Worm (Caenorhabditis elegans) whole organism, L4 larva: ENCODE measurements around the gene rpl-11.2.

Experiments
- D1046.2 ChIP-seq: fragments of 200-800 bp; sonication (Bioruptor generic); IDR thresholded peaks from 2 replicates; pipeline ENCODE4 v1.3.6; 2022; ENCODE audit warnings: missing genetic modification characterization, missing compliant biosample characterization
- F37D6.2 ChIP-seq: sonication (generic microtip); optimal IDR thresholded peaks from 2 replicates; lab custom pipeline; 2016; ENCODE audit warnings: mild to moderate bottlenecking, missing genetic modification characterization, missing compliant biosample characterization
- F44E2.7 ChIP-seq: fragments of 200-800 bp; sonication (Bioruptor generic); IDR thresholded peaks from 2 replicates; pipeline ENCODE4 v2.1.2; 2022; ENCODE audit warnings: missing genetic modification characterization, missing compliant biosample characterization
- F49E8.2 ChIP-seq: sonication (generic microtip); optimal IDR thresholded peaks from 2 replicates; lab custom pipeline; 2016; ENCODE audit warnings: missing compliant biosample characterization, mild to moderate bottlenecking, missing genetic modification characterization, borderline replicate concordance
- Y5F2A.4 ChIP-seq: fragments of 200-800 bp; sonication (Bioruptor generic); optimal IDR thresholded peaks from 2 replicates; lab custom pipeline; 2018; ENCODE audit warnings: mild to moderate bottlenecking, missing genetic modification characterization, missing compliant biosample characterization
- Y75B8A.6 ChIP-seq: fragments of 200-800 bp; sonication (Bioruptor generic); IDR thresholded peaks from 2 replicates; pipeline ENCODE4 v1.3.6; 2022; ENCODE audit warnings: missing genetic modification reagents, missing genetic modification characterization, missing compliant biosample characterization
- ama-1 ChIP-seq: fragments of 150-350 bp; optimal IDR thresholded peaks from 2 replicates; lab custom pipeline; 2014; ENCODE audit warnings: inconsistent platforms, mixed read lengths
- ces-1 ChIP-seq: fragments of 150-350 bp; sonication (generic microtip); optimal IDR thresholded peaks from 4 replicates; lab custom pipeline; 2014; ENCODE audit warnings: missing biosample characterization, missing genetic modification reagents, missing genetic modification characterization
- ctbp-1 ChIP-seq: fragments of 200-800 bp; sonication (Bioruptor generic); IDR thresholded peaks from 2 replicates; pipeline ENCODE4 v1.3.6; 2022; ENCODE audit warnings: missing genetic modification reagents, missing genetic modification characterization, missing compliant biosample characterization
- daf-12 ChIP-seq: fragments of 150-350 bp; optimal IDR thresholded peaks from 2 replicates; lab custom pipeline; 2014; ENCODE audit warnings: missing biosample characterization, missing genetic modification reagents, missing genetic modification characterization
- duxl-1 ChIP-seq: sonication (generic microtip); optimal IDR thresholded peaks from 2 replicates; lab custom pipeline; 2016; ENCODE audit warnings: mild to moderate bottlenecking, missing genetic modification characterization, moderate library complexity, missing compliant biosample characterization; ENCODE audit not compliant: poor library complexity
- egl-27 ChIP-seq: sonication (generic microtip); optimal IDR thresholded peaks from 3 replicates; lab custom pipeline; 2017; ENCODE audit warnings: missing biosample characterization, missing genetic modification reagents, missing genetic modification characterization
- egl-43 ChIP-seq: fragments of 200-800 bp; sonication (Bioruptor generic); IDR thresholded peaks from 2 replicates; pipeline ENCODE4 v1.3.6; 2022; ENCODE audit warnings: missing genetic modification reagents, missing genetic modification characterization, missing compliant biosample characterization
- fkh-10 ChIP-seq: fragments of 150-350 bp; optimal IDR thresholded peaks from 2 replicates; lab custom pipeline; 2014; ENCODE audit warnings: missing biosample characterization, missing genetic modification reagents, missing genetic modification characterization
- hlh-11 ChIP-seq: fragments of 200-800 bp; sonication (Bioruptor generic); optimal IDR thresholded peaks from 2 replicates; lab custom pipeline; 2018; ENCODE audit warnings: mild to moderate bottlenecking, missing genetic modification characterization, missing compliant biosample characterization
- hlh-30 ChIP-seq: sonication (generic microtip); optimal IDR thresholded peaks from 2 replicates; lab custom pipeline; 2017; ENCODE audit warnings: antibody characterized with exemption, mild to moderate bottlenecking, missing genetic modification characterization, missing compliant biosample characterization; ENCODE audit not compliant: insufficient read depth
- hmg-1.1 ChIP-seq: fragments of 200-800 bp; sonication (Bioruptor generic); IDR thresholded peaks from 2 replicates; pipeline ENCODE4 v1.3.6; 2022; ENCODE audit warnings: missing genetic modification reagents, missing genetic modification characterization, missing compliant biosample characterization
- mdl-1 ChIP-seq, 2 experiments: fragments of 150-350 bp in 1 of 2; sonication (generic microtip) in 1 of 2; optimal IDR thresholded peaks; 2 replicates each; lab custom pipeline; 2014 to 2017; ENCODE audit warnings: missing biosample characterization in 2 of 2, missing genetic modification characterization in 2 of 2
- mep-1 ChIP-seq: fragments of 150-350 bp; sonication (generic microtip); optimal IDR thresholded peaks from 3 replicates; lab custom pipeline; 2014; ENCODE audit warnings: missing biosample characterization, missing genetic modification characterization
- mxl-3 ChIP-seq: fragments of 200-800 bp; sonication (Bioruptor generic); optimal IDR thresholded peaks from 2 replicates; lab custom pipeline; 2018; ENCODE audit warnings: mild to moderate bottlenecking, missing genetic modification characterization, missing compliant biosample characterization
- nhr-102 ChIP-seq: sonication (generic microtip); optimal IDR thresholded peaks from 2 replicates; lab custom pipeline; 2016; ENCODE audit warnings: mild to moderate bottlenecking, missing genetic modification characterization, moderate library complexity, missing compliant biosample characterization
- nhr-28 ChIP-seq: fragments of 150-350 bp; optimal IDR thresholded peaks from 2 replicates; lab custom pipeline; 2014; ENCODE audit warnings: missing biosample characterization, missing genetic modification characterization
- nhr-42 ChIP-seq: fragments of 200-800 bp; sonication (Bioruptor generic); IDR thresholded peaks from 2 replicates; pipeline ENCODE4 v1.3.6; 2022; ENCODE audit warnings: missing genetic modification characterization, missing compliant biosample characterization
- php-3 ChIP-seq: fragments of 200-800 bp; sonication (Bioruptor generic); IDR thresholded peaks from 2 replicates; pipeline ENCODE4 v1.3.6; 2022; ENCODE audit warnings: missing genetic modification reagents, missing genetic modification characterization, missing compliant biosample characterization
- pqm-1 ChIP-seq: sonication (generic microtip); optimal IDR thresholded peaks from 2 replicates; lab custom pipeline; 2017; ENCODE audit warnings: missing biosample characterization, missing genetic modification characterization
- rbr-2 ChIP-seq: sonication (generic microtip); optimal IDR thresholded peaks from 2 replicates; lab custom pipeline; 2016; ENCODE audit warnings: missing genotype, missing genetic modification characterization, missing compliant biosample characterization
- saeg-2 ChIP-seq: fragments of 200-800 bp; sonication (Bioruptor generic); IDR thresholded peaks from 2 replicates; pipeline ENCODE4 v1.3.6; 2022; ENCODE audit warnings: missing genetic modification reagents, missing genetic modification characterization, missing compliant biosample characterization
- sdz-12 ChIP-seq: fragments of 200-800 bp; sonication (Bioruptor generic); optimal IDR thresholded peaks from 2 replicates; lab custom pipeline; 2018; ENCODE audit warnings: mild to moderate bottlenecking, missing genetic modification characterization, missing compliant biosample characterization
- set-16 ChIP-seq: fragments of 200-800 bp; sonication (Bioruptor generic); IDR thresholded peaks from 2 replicates; pipeline ENCODE4 v1.3.6; 2022; ENCODE audit warnings: missing genetic modification reagents, missing genetic modification characterization, missing compliant biosample characterization
- snpc-1.2 ChIP-seq: fragments of 200-800 bp; sonication (Bioruptor generic); IDR thresholded peaks from 2 replicates; pipeline ENCODE4 v1.3.6; 2022; ENCODE audit warnings: missing genetic modification reagents, missing genetic modification characterization, missing compliant biosample characterization
- tag-97 ChIP-seq: fragments of 200-800 bp; sonication (Bioruptor generic); IDR thresholded peaks from 2 replicates; pipeline ENCODE4 v1.3.6; 2022; ENCODE audit warnings: missing genetic modification characterization, missing compliant biosample characterization
- tra-1 ChIP-seq: fragments of 200-800 bp; sonication (Bioruptor generic); IDR thresholded peaks from 2 replicates; pipeline ENCODE4 v1.3.6; 2022; ENCODE audit warnings: missing genetic modification reagents, missing genetic modification characterization, missing compliant biosample characterization
- unc-130 ChIP-seq: sonication (generic microtip); optimal IDR thresholded peaks from 2 replicates; lab custom pipeline; 2016; ENCODE audit warnings: missing genetic modification reagents, missing genetic modification characterization, missing compliant biosample characterization
- unc-39 ChIP-seq: sonication (generic microtip); optimal IDR thresholded peaks from 2 replicates; lab custom pipeline; 2017; ENCODE audit warnings: missing biosample characterization, missing genetic modification characterization
- unc-62 ChIP-seq, 3 experiments: fragments of 150-350 bp in 1 of 3; sonication (generic microtip); optimal IDR thresholded peaks in 2 of 3; peaks in 1 of 3; 1 replicate in 1 of 3; 2 replicates in 2 of 3; lab custom pipeline; 2014 to 2017; ENCODE audit warnings: missing biosample characterization in 3 of 3, missing genetic modification characterization in 3 of 3, missing genetic modification reagents in 3 of 3, missing genotype in 1 of 3
- zfp-2 ChIP-seq: sonication (generic microtip); optimal IDR thresholded peaks from 2 replicates; lab custom pipeline; 2016; ENCODE audit warnings: mild to moderate bottlenecking, missing genetic modification characterization, missing compliant biosample characterization
- ztf-11 ChIP-seq: fragments of 150-350 bp; optimal IDR thresholded peaks from 2 replicates; lab custom pipeline; 2014; ENCODE audit warnings: missing biosample characterization, missing genetic modification characterization

Gene rpl-11.2

DNA sequence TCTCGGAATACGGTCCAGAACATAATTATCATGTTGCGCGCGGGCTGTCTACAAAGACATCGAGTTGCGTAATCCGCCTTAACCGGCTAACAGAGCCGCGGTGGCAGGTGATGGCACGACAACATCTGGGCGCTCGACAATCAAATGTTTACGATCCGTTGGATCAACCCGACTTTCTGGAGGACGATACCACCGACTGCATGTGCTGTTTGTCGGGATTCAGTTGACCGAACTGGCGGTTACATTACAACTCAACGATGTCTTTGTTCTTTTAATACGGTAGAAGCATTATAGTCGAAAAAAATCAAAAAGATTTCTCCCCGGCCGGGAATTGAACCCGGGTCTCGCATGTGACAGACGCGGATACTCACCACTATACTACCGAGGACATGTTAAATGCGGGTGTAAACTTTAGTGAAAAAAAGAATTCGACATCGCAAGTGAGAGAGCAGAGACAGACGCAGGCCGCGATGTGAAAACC, 15.5 kb downstream of the rpl-11.2 start (continued):
- TF ChIP-seq tag-97: no peak
- peak; percentile 75 for TF ChIP-seq php-3 (GFP tag; lab: Robert Waterston, UW)
- TF ChIP-seq hmg-1.1 (GFP tag; lab: Robert Waterston, UW): peak; percentile 95
- no peak for TF ChIP-seq ztf-11
- no peak for TF ChIP-seq ama-1 (lab: Kevin White, UChicago)
- TF ChIP-seq nhr-102: peak; percentile 58
- TF ChIP-seq F49E8.2 (tag; lab: Kevin White, UChicago): peak; percentile 41
- no peak for TF ChIP-seq unc-39 (tag; lab: Kevin White, UChicago)
- peak; percentile 63 for TF ChIP-seq unc-130 (GFP tag; lab: Kevin White, UChicago)
- TF ChIP-seq Y5F2A.4 (GFP tag; lab: Kevin White, UChicago): peak; percentile 58
- TF ChIP-seq ces-1 (GFP tag; lab: Kevin White, UChicago): no peak
- TF ChIP-seq snpc-1.2 (GFP tag; lab: Robert Waterston, UW): peak; percentile 90
- no peak for TF ChIP-seq saeg-2 (GFP tag; lab: Robert Waterston, UW)
- TF ChIP-seq mep-1 (tag; lab: Kevin White, UChicago): peak; percentile 78
- TF ChIP-seq Y75B8A.6: peak; percentile 66; the same call in 1 of the 2 replicates
- peak; percentile 82; the same call in 1 of the 2 replicates for TF ChIP-seq nhr-42 (GFP tag; lab: Robert Waterston, UW)
- TF ChIP-seq egl-27: no peak
- TF ChIP-seq F44E2.7 (GFP tag; lab: Robert Waterston, UW): peak; percentile 71; the same call in 1 of the 2 replicates

DNA sequence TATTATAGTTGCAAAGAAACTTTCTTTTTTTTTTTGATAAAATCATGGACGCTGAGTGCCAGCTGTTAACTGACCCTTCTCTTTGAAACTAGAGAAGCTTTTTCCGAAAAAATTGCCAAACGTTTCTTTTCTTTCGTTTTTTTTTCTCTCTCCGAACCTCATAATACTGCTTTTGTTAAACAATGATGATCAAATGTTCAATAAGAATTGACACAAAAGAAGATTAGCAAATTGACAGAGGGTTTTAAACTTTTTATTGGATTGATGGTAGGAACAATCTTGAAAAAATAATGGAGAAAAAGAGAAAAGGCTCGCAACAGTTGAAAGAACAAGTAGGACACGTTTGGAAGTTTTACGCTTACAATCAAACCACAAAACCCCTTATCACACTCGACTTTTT, 21.6 kb downstream of the rpl-11.2 start, which contains the start of gene hex-1:
Gene hex-1 (plus strand): TSS at position 301 of the 400 bp plus-strand sequence.
- TF ChIP-seq sdz-12 (GFP tag; lab: Kevin White, UChicago): no peak
- TF ChIP-seq ctbp-1 (GFP tag; lab: Robert Waterston, UW): no peak
- TF ChIP-seq ama-1 (lab: Kevin White, UChicago): no peak
- TF ChIP-seq fkh-10 (GFP tag; lab: Kevin White, UChicago): no peak
- no peak for TF ChIP-seq F37D6.2 (tag; lab: Kevin White, UChicago)
- peak; percentile 0 for TF ChIP-seq pqm-1 (tag; lab: Kevin White, UChicago)

DNA sequence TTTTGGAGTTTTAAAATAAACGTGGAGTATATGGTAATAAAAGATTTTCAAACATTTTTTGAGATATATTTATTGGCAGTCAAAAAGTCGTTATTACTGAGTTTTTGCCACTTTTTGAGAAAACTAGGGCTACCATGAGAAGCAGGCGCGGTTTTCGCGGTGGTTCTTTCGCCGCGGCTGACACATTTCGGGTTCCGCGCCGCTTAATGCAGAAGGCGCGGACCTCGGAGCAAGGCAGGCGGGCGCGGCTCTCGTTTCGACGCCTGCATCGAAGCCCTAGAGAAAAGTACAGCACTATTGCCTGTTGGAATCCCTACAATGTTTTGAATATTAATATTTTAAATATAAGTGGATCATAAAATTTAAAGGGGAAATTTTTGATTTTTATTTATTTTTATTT, 23.0 kb downstream of the rpl-11.2 start:
- TF ChIP-seq unc-62 (GFP tag; optimal IDR thresholded peaks at IDR 0.05 in 1 of 2; lab: Kevin White, UChicago) (no peak), unc-62 (tag; optimal IDR thresholded peaks at IDR 0.05; lab: Kevin White, UChicago) (no peak), tra-1 (GFP tag; lab: Robert Waterston, UW) (0 out of 2 replicates have a peak, but pooled peaks have one; percentile 10), rbr-2 (no peak), D1046.2 (GFP tag; lab: Robert Waterston, UW) (0 out of 2 replicates have a peak, but pooled peaks have one; percentile 44), set-16 (GFP tag; lab: Robert Waterston, UW) (peak; percentile 90), ces-1 (GFP tag; lab: Kevin White, UChicago) (no peak), egl-43 (GFP tag; lab: Robert Waterston, UW) (no peak)
- TF ChIP-seq, all 104 proteins: peak for 3

DNA sequence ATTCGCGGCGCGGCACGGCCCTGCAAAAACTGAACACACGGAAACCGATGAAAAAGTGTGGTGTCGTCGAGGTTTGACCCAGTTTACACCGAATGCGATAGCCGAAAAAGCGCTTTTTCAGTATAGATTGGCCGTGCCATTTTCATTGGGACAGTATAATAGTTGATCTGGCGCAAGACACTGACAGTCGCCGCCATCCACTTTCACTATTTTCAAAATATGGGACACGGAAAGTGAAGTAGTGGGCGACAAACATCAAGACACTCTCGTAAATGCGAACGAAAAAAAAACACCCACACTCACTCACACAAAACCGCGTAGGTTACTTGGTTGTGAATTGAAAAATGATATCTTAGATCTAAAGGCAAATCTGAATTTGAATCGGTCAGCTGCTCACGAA, 23.4 kb downstream of the rpl-11.2 start:
- TF ChIP-seq nhr-28 (peak; percentile 40), hlh-11 (tag; lab: Kevin White, UChicago) (peak; percentile 41), mdl-1 (tag; optimal IDR thresholded peaks at IDR 0.05; lab: Kevin White, UChicago) (peak in 1 of 2 experiments; percentile 34), hlh-30 (tag; lab: Kevin White, UChicago) (peak; percentile 6), duxl-1 (tag; lab: Kevin White, UChicago) (peak; percentile 68), zfp-2 (tag; lab: Kevin White, UChicago) (no peak), daf-12 (no peak), mxl-3 (GFP tag; lab: Kevin White, UChicago) (peak; percentile 14), ces-1 (GFP tag; lab: Kevin White, UChicago) (no peak)
